Fruit fly (Drosophila melanogaster) whole organism, embryonic: ENCODE measurements around the gene CG5160.

Experiments used
- CG10321 ChIP-seq: fragments of 200-800 bp; sonication (Bioruptor generic); IDR thresholded peaks from 2 replicates; pipeline ENCODE4 v1.3.6; 2022; ENCODE audit warnings: missing biosample characterization, missing genetic modification characterization
- CG11085 ChIP-seq: fragments of 200-800 bp; sonication (Bioruptor generic); IDR thresholded peaks from 2 replicates; pipeline ENCODE4 v1.3.6; 2022; ENCODE audit warnings: missing biosample characterization, missing genetic modification characterization
- CG11560 ChIP-seq: fragments of 200-800 bp; sonication (Bioruptor generic); IDR thresholded peaks from 3 replicates; pipeline ENCODE4 v1.3.6; 2022; ENCODE audit warnings: missing biosample characterization, missing genetic modification characterization
- CG11695 ChIP-seq: fragments of 200-800 bp; sonication (Bioruptor generic); IDR thresholded peaks from 3 replicates; pipeline ENCODE4 v1.3.6; 2022; ENCODE audit warnings: missing biosample characterization, missing genetic modification characterization
- CG12236 ChIP-seq: fragments of 200-800 bp; sonication (Bioruptor generic); optimal IDR thresholded peaks from 2 replicates; lab custom pipeline; 2016; ENCODE audit warnings: missing biosample characterization, missing genetic modification characterization
- CG1233 ChIP-seq: fragments of 200-800 bp; sonication (Bioruptor generic); optimal IDR thresholded peaks from 4 replicates; lab custom pipeline; 2018; ENCODE audit warnings: missing biosample characterization, mild to moderate bottlenecking, missing genetic modification characterization
- CG12769 ChIP-seq: fragments of 200-800 bp; sonication (Bioruptor generic); optimal IDR thresholded peaks from 2 replicates; lab custom pipeline; 2019; ENCODE audit warnings: missing biosample characterization, mild to moderate bottlenecking, missing genetic modification characterization, moderate library complexity
- CG1832 ChIP-seq: fragments of 200-800 bp; sonication (Bioruptor generic); optimal IDR thresholded peaks from 2 replicates; lab custom pipeline; 2017; ENCODE audit warnings: missing biosample characterization, mild to moderate bottlenecking, missing genetic modification characterization, inconsistent platforms
- CG18599 ChIP-seq: fragments of 200-800 bp; sonication (Bioruptor generic); optimal IDR thresholded peaks from 3 replicates; lab custom pipeline; 2017; ENCODE audit warnings: missing biosample characterization, missing genetic modification characterization, mild to moderate bottlenecking, moderate library complexity, missing genetic modification reagents
- CG2129 ChIP-seq: fragments of 200-800 bp; sonication (Bioruptor generic); IDR thresholded peaks from 2 replicates; pipeline ENCODE4 v1.3.6; 2022; ENCODE audit warnings: missing biosample characterization, missing genetic modification characterization; ENCODE audit not compliant: partially characterized antibody
- CG2678 ChIP-seq: fragments of 200-800 bp; sonication (Bioruptor generic); optimal IDR thresholded peaks from 3 replicates; lab custom pipeline; 2019; ENCODE audit warnings: missing biosample characterization, mild to moderate bottlenecking, missing genetic modification characterization, moderate library complexity
- CG31224 ChIP-seq: fragments of 200-800 bp; sonication (Bioruptor generic); IDR thresholded peaks from 2 replicates; pipeline ENCODE4 v1.3.6; 2022; ENCODE audit warnings: missing biosample characterization, missing genetic modification characterization
- CG31441 ChIP-seq: fragments of 200-800 bp; sonication (Bioruptor generic); IDR thresholded peaks from 2 replicates; pipeline ENCODE4 v1.3.6; 2022; ENCODE audit warnings: missing biosample characterization, missing genetic modification characterization
- CG33557 ChIP-seq: fragments of 200-800 bp; sonication (Bioruptor generic); optimal IDR thresholded peaks from 2 replicates; lab custom pipeline; 2019; ENCODE audit warnings: missing biosample characterization, mild to moderate bottlenecking, missing genetic modification characterization, moderate library complexity
- CG34224 ChIP-seq: fragments of 200-800 bp; sonication (Bioruptor generic); IDR thresholded peaks from 3 replicates; pipeline ENCODE4 v1.3.6; 2022; ENCODE audit warnings: missing biosample characterization, missing genetic modification characterization; ENCODE audit not compliant: partially characterized antibody
- CG3838 ChIP-seq: fragments of 200-800 bp; sonication (Bioruptor generic); optimal IDR thresholded peaks from 3 replicates; lab custom pipeline; 2016; ENCODE audit warnings: missing biosample characterization, missing genetic modification characterization
- CG4360 ChIP-seq: fragments of 200-800 bp; sonication (Bioruptor generic); IDR thresholded peaks from 2 replicates; pipeline ENCODE4 v1.3.6; 2022; ENCODE audit warnings: missing biosample characterization, missing genetic modification characterization
- CG6272 ChIP-seq: fragments of 200-800 bp; sonication (Bioruptor generic); IDR thresholded peaks from 2 replicates; pipeline ENCODE4 v1.3.6; 2022; ENCODE audit warnings: missing biosample characterization, missing genetic modification characterization
- CG7357 ChIP-seq: fragments of 200-800 bp; sonication (Bioruptor generic); IDR thresholded peaks from 3 replicates; pipeline ENCODE4 v1.3.6; 2022; ENCODE audit warnings: missing biosample characterization, missing genetic modification characterization
- CG8388 ChIP-seq: fragments of 200-800 bp; sonication (Bioruptor generic); optimal IDR thresholded peaks from 2 replicates; lab custom pipeline; 2019; ENCODE audit warnings: missing biosample characterization, mild to moderate bottlenecking, missing genetic modification characterization, moderate library complexity
- CG8944 ChIP-seq: fragments of 200-800 bp; sonication (Bioruptor generic); optimal IDR thresholded peaks from 3 replicates; lab custom pipeline; 2016; ENCODE audit warnings: missing biosample characterization, missing genetic modification characterization
- CHES-1-like ChIP-seq: fragments of 200-800 bp; sonication (Bioruptor generic); optimal IDR thresholded peaks from 2 replicates; lab custom pipeline; 2016; ENCODE audit warnings: missing biosample characterization, missing genetic modification characterization
- CoRest ChIP-seq: fragments of 200-800 bp; sonication (Bioruptor generic); optimal IDR thresholded peaks from 3 replicates; lab custom pipeline; 2018; ENCODE audit warnings: missing biosample characterization, mild to moderate bottlenecking, missing genetic modification characterization, moderate library complexity
- Dfd ChIP-seq, 2 experiments: fragments of >200 bp; optimal IDR thresholded peaks; 2 replicates each; lab custom pipeline; 2017; ENCODE audit warnings: missing biosample characterization in 2 of 2, missing genetic modification characterization in 2 of 2
- Elba2 ChIP-seq: fragments of 200-800 bp; sonication (Bioruptor generic); optimal IDR thresholded peaks from 3 replicates; lab custom pipeline; 2016; ENCODE audit warnings: missing biosample characterization, missing genetic modification characterization
- Ets97D ChIP-seq: fragments of 200-800 bp; sonication (Bioruptor generic); optimal IDR thresholded peaks from 3 replicates; lab custom pipeline; 2016; ENCODE audit warnings: missing biosample characterization, missing genetic modification characterization
- Fer1 ChIP-seq: fragments of 200-800 bp; sonication (Bioruptor generic); optimal IDR thresholded peaks from 2 replicates; lab custom pipeline; 2017; ENCODE audit warnings: missing biosample characterization, mild to moderate bottlenecking, missing genetic modification characterization
- Lpt ChIP-seq: fragments of >200 bp; optimal IDR thresholded peaks from 2 replicates; lab custom pipeline; 2018; ENCODE audit warnings: missing biosample characterization, missing genetic modification characterization
- Mrtf ChIP-seq: fragments of 200-800 bp; sonication (Bioruptor generic); IDR thresholded peaks from 3 replicates; pipeline ENCODE4 v1.3.6; 2022; ENCODE audit warnings: missing biosample characterization, missing genetic modification characterization
- NC2α ChIP-seq: fragments of 200-800 bp; sonication (Bioruptor generic); optimal IDR thresholded peaks from 2 replicates; lab custom pipeline; 2016; ENCODE audit warnings: missing biosample characterization, missing genetic modification characterization
- Optix ChIP-seq: fragments of 200-800 bp; sonication (Bioruptor generic); IDR thresholded peaks from 3 replicates; pipeline ENCODE4 v1.3.6; 2022; ENCODE audit warnings: missing biosample characterization, missing genetic modification characterization
- Poxn ChIP-seq: fragments of 200-800 bp; sonication (Bioruptor generic); IDR thresholded peaks from 2 replicates; pipeline ENCODE4 v1.3.6; 2022; ENCODE audit warnings: missing biosample characterization, missing genetic modification characterization
- TFAM ChIP-seq: fragments of 200-800 bp; sonication (Bioruptor generic); optimal IDR thresholded peaks from 2 replicates; lab custom pipeline; 2017; ENCODE audit warnings: missing biosample characterization, missing genetic modification characterization, inconsistent platforms
- emc ChIP-seq: fragments of 200-800 bp; sonication (Bioruptor generic); optimal IDR thresholded peaks from 2 replicates; lab custom pipeline; 2016; ENCODE audit warnings: missing biosample characterization, missing genetic modification characterization
- eve ChIP-seq, 2 experiments: fragments of >200 bp; optimal IDR thresholded peaks; 2 replicates each; lab custom pipeline; 2017; ENCODE audit warnings: missing biosample characterization in 2 of 2, missing genetic modification characterization in 2 of 2
- fd96Cb ChIP-seq: fragments of 200-800 bp; sonication (Bioruptor generic); optimal IDR thresholded peaks from 2 replicates; lab custom pipeline; 2018; ENCODE audit warnings: missing biosample characterization, mild to moderate bottlenecking, missing genetic modification characterization, moderate library complexity
- gcm2 ChIP-seq: fragments of 200-800 bp; sonication (Bioruptor generic); optimal IDR thresholded peaks from 2 replicates; lab custom pipeline; 2016; ENCODE audit warnings: missing biosample characterization, missing genetic modification characterization
- gro ChIP-seq: fragments of 200-800 bp; sonication (Bioruptor generic); optimal IDR thresholded peaks from 2 replicates; lab custom pipeline; 2016; ENCODE audit warnings: missing biosample characterization, missing genetic modification characterization
- hb ChIP-seq: fragments of 200-800 bp; sonication (Bioruptor generic); IDR thresholded peaks from 3 replicates; pipeline ENCODE4 v1.3.6; 2022; ENCODE audit warnings: missing biosample characterization, missing genetic modification characterization; ENCODE audit not compliant: partially characterized antibody
- hkb ChIP-seq, 2 experiments: fragments of 200-800 bp in 1 of 2; fragments of >200 bp in 1 of 2; sonication (Bioruptor generic) in 1 of 2; IDR thresholded peaks in 1 of 2; optimal IDR thresholded peaks in 1 of 2; 2 replicates each; pipeline versions ENCODE4 v1.3.6 to Lab custom; 2017 to 2022; ENCODE audit warnings: missing biosample characterization in 1 of 2, missing genetic modification characterization in 1 of 2
- hth ChIP-seq: fragments of >200 bp; optimal IDR thresholded peaks from 2 replicates; lab custom pipeline; 2017; ENCODE audit warnings: inconsistent platforms
- lab ChIP-seq: fragments of 200-800 bp; sonication (Bioruptor generic); optimal IDR thresholded peaks from 3 replicates; lab custom pipeline; 2017; ENCODE audit warnings: missing biosample characterization, missing genetic modification characterization, mild to moderate bottlenecking, moderate library complexity, missing genetic modification reagents
- mam ChIP-seq: fragments of 200-800 bp; sonication (Bioruptor generic); optimal IDR thresholded peaks from 3 replicates; lab custom pipeline; 2016; ENCODE audit warnings: missing biosample characterization, missing genetic modification characterization
- odd ChIP-seq: fragments of 200-800 bp; sonication (Bioruptor generic); optimal IDR thresholded peaks from 2 replicates; lab custom pipeline; 2017; ENCODE audit warnings: missing biosample characterization, mild to moderate bottlenecking, missing genetic modification characterization
- org-1 ChIP-seq: fragments of 200-800 bp; sonication (Bioruptor generic); optimal IDR thresholded peaks from 2 replicates; lab custom pipeline; 2017; ENCODE audit warnings: missing biosample characterization, missing genetic modification characterization
- pfk ChIP-seq: fragments of 200-800 bp; sonication (Bioruptor generic); optimal IDR thresholded peaks from 2 replicates; lab custom pipeline; 2018; ENCODE audit warnings: missing biosample characterization, mild to moderate bottlenecking, missing genetic modification characterization, moderate library complexity
- seq ChIP-seq: fragments of 200-800 bp; sonication (Bioruptor generic); IDR thresholded peaks from 2 replicates; pipeline ENCODE4 v1.3.6; 2022; ENCODE audit warnings: missing biosample characterization, missing genetic modification characterization
- sug ChIP-seq: fragments of 200-800 bp; optimal IDR thresholded peaks from 2 replicates; lab custom pipeline; 2019; ENCODE audit warnings: missing biosample characterization, mild to moderate bottlenecking, missing genetic modification characterization, moderate library complexity
- zen ChIP-seq: fragments of 200-800 bp; sonication (Bioruptor generic); optimal IDR thresholded peaks from 3 replicates; lab custom pipeline; 2018; ENCODE audit warnings: missing biosample characterization, mild to moderate bottlenecking, missing genetic modification characterization, moderate library complexity

Gene CG5160

DNA sequence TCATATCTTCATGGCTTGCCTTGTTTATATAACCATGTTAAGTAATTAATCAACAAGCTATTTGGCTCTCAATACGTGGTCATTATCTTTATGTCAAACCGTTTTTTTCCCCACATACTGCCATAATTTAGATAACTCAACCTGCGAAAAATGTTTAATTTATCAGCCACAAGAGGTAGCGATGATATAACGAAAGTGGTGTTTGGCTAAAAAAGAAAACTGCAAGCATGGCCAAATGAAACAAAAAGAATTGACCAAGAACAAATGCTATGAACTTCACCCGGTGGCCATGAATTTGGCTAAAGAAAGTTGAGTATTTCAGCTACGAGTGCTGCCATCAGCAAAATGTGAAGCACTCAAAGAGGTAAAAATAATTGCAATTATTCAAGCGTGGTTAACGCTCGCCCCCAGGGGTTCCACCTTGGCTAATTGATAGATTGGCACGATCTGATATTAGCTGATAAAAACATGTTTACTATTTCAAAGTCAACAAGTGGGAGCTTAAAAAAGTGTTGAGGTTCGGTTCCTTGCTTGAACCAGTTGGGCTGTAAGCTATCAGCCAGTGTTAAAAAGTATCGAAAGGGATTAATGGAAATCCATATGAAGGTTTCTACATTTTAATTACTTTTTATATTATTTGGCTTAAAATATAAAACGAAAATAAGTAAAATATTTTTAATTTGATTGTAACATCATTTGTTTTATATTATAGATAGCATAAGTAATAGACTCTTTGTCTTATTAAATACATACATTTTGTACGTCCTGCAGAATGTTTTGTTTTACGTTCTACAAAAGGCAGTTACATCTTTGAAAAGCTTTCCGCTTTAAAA is 38.2 kb upstream of the CG5160 start (continued):
- no peak for TF ChIP-seq CG34224 (GFP tag; lab: Robert Waterston, UW)
- peak; percentile 48; the same call in 1 of the 2 replicates for TF ChIP-seq CG31224 (GFP tag; lab: Robert Waterston, UW)
- TF ChIP-seq odd (GFP tag; lab: Kevin White, UChicago): peak; percentile 41
- peak; percentile 70; the same call in 2 of the 3 replicates for TF ChIP-seq CG11695
- TF ChIP-seq CG31441: peak; percentile 43; the same call in 1 of the 2 replicates
- TF ChIP-seq CG18599 (GFP tag; lab: Kevin White, UChicago): peak; percentile 79
- peak; percentile 91 for TF ChIP-seq lab
- TF ChIP-seq CG8944 (GFP tag; lab: Kevin White, UChicago): peak; percentile 78
- TF ChIP-seq hkb (optimal IDR thresholded peaks at IDR 0.05; lab: Kevin White, UChicago): no peak
- peak; percentile 78 for TF ChIP-seq hkb (GFP tag; IDR thresholded peaks at IDR 0.05; lab: Robert Waterston, UW)
- TF ChIP-seq CG2129 (GFP tag; lab: Robert Waterston, UW): no peak
- TF ChIP-seq Poxn (GFP tag; lab: Robert Waterston, UW): 0 out of 2 replicates have a peak, but pooled peaks have one; percentile 26
- TF ChIP-seq CG4360 (GFP tag; lab: Robert Waterston, UW): peak; percentile 40
- TF ChIP-seq CG3838 (GFP tag; lab: Kevin White, UChicago): peak; percentile 74
- TF ChIP-seq CG7357 (GFP tag; lab: Robert Waterston, UW): no peak; the same call in 2 of the 3 replicates
- TF ChIP-seq CG33557: peak; percentile 35
- peak; percentile 82 for TF ChIP-seq CG1233 (GFP tag; lab: Kevin White, UChicago)
- peak; percentile 99 for TF ChIP-seq sug (tag; lab: Kevin White, UChicago)
- peak; percentile 59 for TF ChIP-seq CoRest (tag; lab: Kevin White, UChicago)
- peak; percentile 60 for TF ChIP-seq NC2α (GFP tag; lab: Kevin White, UChicago)
- peak; percentile 82 for TF ChIP-seq CHES-1-like (GFP tag; lab: Kevin White, UChicago)
- TF ChIP-seq pfk (GFP tag; lab: Kevin White, UChicago): peak; percentile 47
- no peak for TF ChIP-seq CG6272 (GFP tag; lab: Robert Waterston, UW)
- peak; percentile 74; the same call in 2 of the 3 replicates for TF ChIP-seq Mrtf
- peak; percentile 64 for TF ChIP-seq gro
- TF ChIP-seq seq: peak; percentile 84
- TF ChIP-seq Optix (GFP tag; lab: Robert Waterston, UW): peak; percentile 53; the same call in 2 of the 3 replicates
- TF ChIP-seq mam (GFP tag; lab: Kevin White, UChicago): peak; percentile 75
- TF ChIP-seq org-1 (GFP tag; lab: Kevin White, UChicago): peak; percentile 46
- TF ChIP-seq hb: no peak
- TF ChIP-seq CG11085 (GFP tag; lab: Robert Waterston, UW): peak; percentile 76
- no peak for TF ChIP-seq hth (lab: Kevin White, UChicago)
- no peak for TF ChIP-seq CG10321
- TF ChIP-seq CG12769 (tag; lab: Kevin White, UChicago): peak; percentile 85
- peak; percentile 19 for TF ChIP-seq Ets97D
- TF ChIP-seq zen: no peak
- TF ChIP-seq Dfd (GFP tag; optimal IDR thresholded peaks at IDR 0.05; lab: Kevin White, UChicago): no peak
- TF ChIP-seq gcm2 (GFP tag; lab: Kevin White, UChicago): peak; percentile 71
- no peak for TF ChIP-seq TFAM (GFP tag; lab: Kevin White, UChicago)
- no peak for TF ChIP-seq CG11560 (tag; lab: Robert Waterston, UW)
- TF ChIP-seq CG1832 (GFP tag; lab: Kevin White, UChicago): no peak
- peak; percentile 3 for TF ChIP-seq CG8388
- TF ChIP-seq fd96Cb (tag; lab: Kevin White, UChicago): no peak
- TF ChIP-seq emc (GFP tag; lab: Kevin White, UChicago): peak; percentile 19
- TF ChIP-seq Lpt (GFP tag; lab: Kevin White, UChicago): no peak
- peak; percentile 81 for TF ChIP-seq CG2678 (tag; lab: Kevin White, UChicago)
- peak; percentile 75 for TF ChIP-seq Fer1 (GFP tag; lab: Kevin White, UChicago)
- peak; percentile 58 for TF ChIP-seq CG12236
- no peak for TF ChIP-seq eve (GFP tag; optimal IDR thresholded peaks at IDR 0.05; lab: Kevin White, UChicago)
- TF ChIP-seq Elba2 (GFP tag; lab: Kevin White, UChicago): no peak
